Fruit fly (Drosophila melanogaster) whole organism, embryonic: ENCODE results near the gene CG9044.

Source experiments
- Bteb2 ChIP-seq: fragments of 200-800 bp; sonication (Bioruptor generic); optimal IDR thresholded peaks from 2 replicates; lab custom pipeline; 2016; ENCODE audit warnings: missing biosample characterization, missing genetic modification characterization
- CG10147 ChIP-seq: fragments of 200-800 bp; sonication (Bioruptor generic); optimal IDR thresholded peaks from 2 replicates; lab custom pipeline; 2019; ENCODE audit warnings: missing biosample characterization, mild to moderate bottlenecking, missing genetic modification characterization, moderate library complexity
- CG10209 ChIP-seq: fragments of 200-800 bp; sonication (Bioruptor generic); optimal IDR thresholded peaks from 3 replicates; lab custom pipeline; 2017; ENCODE audit warnings: missing biosample characterization, mild to moderate bottlenecking, missing genetic modification characterization, missing genetic modification reagents
- CG10543 ChIP-seq: fragments of 200-800 bp; sonication (Bioruptor generic); optimal IDR thresholded peaks from 3 replicates; lab custom pipeline; 2017; ENCODE audit warnings: missing biosample characterization, mild to moderate bottlenecking, missing genetic modification characterization, moderate library complexity
- CG11504 ChIP-seq: fragments of 200-800 bp; sonication (Bioruptor generic); optimal IDR thresholded peaks from 3 replicates; lab custom pipeline; 2019; ENCODE audit warnings: missing biosample characterization, mild to moderate bottlenecking, missing genetic modification characterization, moderate library complexity
- CG12659 ChIP-seq: fragments of 200-800 bp; sonication (Bioruptor generic); optimal IDR thresholded peaks from 3 replicates; lab custom pipeline; 2017; ENCODE audit warnings: mild to moderate bottlenecking, missing biosample characterization, missing genetic modification reagents, missing genetic modification characterization
- CG15269 ChIP-seq: fragments of 200-800 bp; sonication (Bioruptor generic); optimal IDR thresholded peaks from 2 replicates; lab custom pipeline; 2018; ENCODE audit warnings: missing biosample characterization, mild to moderate bottlenecking, missing genetic modification characterization, moderate library complexity
- CG2678 ChIP-seq: fragments of 200-800 bp; sonication (Bioruptor generic); optimal IDR thresholded peaks from 3 replicates; lab custom pipeline; 2019; ENCODE audit warnings: missing biosample characterization, mild to moderate bottlenecking, missing genetic modification characterization, moderate library complexity
- CG4404 ChIP-seq: fragments of 200-800 bp; sonication (Bioruptor generic); IDR thresholded peaks from 2 replicates; pipeline ENCODE4 v1.3.6; 2022; ENCODE audit warnings: missing biosample characterization, missing genetic modification characterization
- CG6765 ChIP-seq: fragments of 200-800 bp; sonication (Bioruptor generic); optimal IDR thresholded peaks from 3 replicates; lab custom pipeline; 2017; ENCODE audit warnings: missing biosample characterization, mild to moderate bottlenecking, missing genetic modification characterization
- CkIIα-i1 ChIP-seq: fragments of 200-800 bp; sonication (Bioruptor generic); IDR thresholded peaks from 2 replicates; pipeline ENCODE4 v1.3.6; 2022; ENCODE audit warnings: missing biosample characterization, missing genetic modification characterization
- D ChIP-seq, 2 experiments: fragments of 200-800 bp in 1 of 2; fragments of >200 bp in 1 of 2; sonication (Bioruptor generic) in 1 of 2; optimal IDR thresholded peaks; 2 replicates in 1 of 2; 3 replicates in 1 of 2; lab custom pipeline; 2017; ENCODE audit warnings: mild to moderate bottlenecking in 1 of 2, missing biosample characterization in 1 of 2, missing genetic modification characterization in 1 of 2, missing genetic modification reagents in 1 of 2
- D19A ChIP-seq: fragments of 200-800 bp; optimal IDR thresholded peaks from 3 replicates; lab custom pipeline; 2019; ENCODE audit warnings: missing biosample characterization, mild to moderate bottlenecking, missing genetic modification characterization, moderate library complexity
- Deaf1 ChIP-seq: fragments of 200-800 bp; optimal IDR thresholded peaks from 3 replicates; lab custom pipeline; 2019; ENCODE audit warnings: missing biosample characterization, mild to moderate bottlenecking, missing genetic modification characterization, moderate library complexity
- Dek ChIP-seq: fragments of 200-800 bp; sonication (Bioruptor generic); optimal IDR thresholded peaks from 3 replicates; lab custom pipeline; 2019; ENCODE audit warnings: missing biosample characterization, mild to moderate bottlenecking, missing genetic modification characterization, moderate library complexity
- Dfd ChIP-seq, 2 experiments: fragments of >200 bp; optimal IDR thresholded peaks; 2 replicates each; lab custom pipeline; 2017; ENCODE audit warnings: missing biosample characterization in 2 of 2, missing genetic modification characterization in 2 of 2
- Ets65A ChIP-seq: fragments of 200-800 bp; sonication (Bioruptor generic); peaks from one replicate; lab custom pipeline; 2016; ENCODE audit warnings: missing biosample characterization, missing genetic modification characterization
- Ets97D ChIP-seq: fragments of 200-800 bp; sonication (Bioruptor generic); optimal IDR thresholded peaks from 3 replicates; lab custom pipeline; 2016; ENCODE audit warnings: missing biosample characterization, missing genetic modification characterization
- HLHmδ ChIP-seq: fragments of 200-800 bp; sonication (Bioruptor generic); optimal IDR thresholded peaks from 2 replicates; lab custom pipeline; 2018; ENCODE audit warnings: missing biosample characterization, mild to moderate bottlenecking, missing genetic modification characterization, moderate library complexity
- Hey ChIP-seq: fragments of 200-800 bp; sonication (Bioruptor generic); optimal IDR thresholded peaks from 3 replicates; lab custom pipeline; 2018; ENCODE audit warnings: missing biosample characterization, mild to moderate bottlenecking, missing genetic modification characterization
- Hr51 ChIP-seq, 2 experiments: fragments of 200-800 bp; sonication (Bioruptor generic); optimal IDR thresholded peaks; 2 replicates in 1 of 2; 3 replicates in 1 of 2; lab custom pipeline; 2016 to 2018; ENCODE audit warnings: missing biosample characterization in 2 of 2, missing genetic modification characterization in 2 of 2, mild to moderate bottlenecking in 1 of 2, moderate library complexity in 1 of 2
- Kr ChIP-seq: fragments of 200-800 bp; sonication (Bioruptor generic); optimal IDR thresholded peaks from 2 replicates; lab custom pipeline; 2017; ENCODE audit warnings: missing biosample characterization, mild to moderate bottlenecking, missing genetic modification characterization
- Lim3 ChIP-seq: fragments of 200-800 bp; sonication (Bioruptor generic); IDR thresholded peaks from 2 replicates; pipeline ENCODE4 v1.3.6; 2022; ENCODE audit warnings: missing biosample characterization, missing genetic modification characterization
- Med ChIP-seq: fragments of 200-800 bp; sonication (Bioruptor generic); peaks from one replicate; lab custom pipeline; 2016; ENCODE audit warnings: missing biosample characterization, missing genetic modification characterization, mild to moderate bottlenecking, inconsistent platforms, moderate library complexity
- NC2β ChIP-seq: fragments of 200-800 bp; sonication (Bioruptor generic); optimal IDR thresholded peaks from 2 replicates; lab custom pipeline; 2016; ENCODE audit warnings: missing biosample characterization, missing genetic modification characterization
- Nf-YC ChIP-seq: fragments of 200-800 bp; optimal IDR thresholded peaks from 3 replicates; lab custom pipeline; 2019; ENCODE audit warnings: missing biosample characterization, mild to moderate bottlenecking, missing genetic modification characterization, moderate library complexity
- Side ChIP-seq: fragments of 200-800 bp; sonication (Bioruptor generic); optimal IDR thresholded peaks from 2 replicates; lab custom pipeline; 2016; ENCODE audit warnings: missing biosample characterization, missing genetic modification characterization
- YL-1 ChIP-seq: fragments of 200-800 bp; sonication (Bioruptor generic); optimal IDR thresholded peaks from 3 replicates; lab custom pipeline; 2017; ENCODE audit warnings: missing biosample characterization, mild to moderate bottlenecking, missing genetic modification characterization
- abd-A ChIP-seq: fragments of 200-800 bp; sonication (Bioruptor generic); optimal IDR thresholded peaks from 3 replicates; lab custom pipeline; 2019; ENCODE audit warnings: missing biosample characterization, mild to moderate bottlenecking, missing genetic modification characterization, moderate library complexity
- bab2 ChIP-seq: fragments of 200-800 bp; sonication (Bioruptor generic); optimal IDR thresholded peaks from 2 replicates; lab custom pipeline; 2016; ENCODE audit warnings: missing biosample characterization, missing genetic modification characterization
- crp ChIP-seq, 2 experiments: fragments of 200-800 bp; sonication (Bioruptor generic); optimal IDR thresholded peaks; 2 replicates in 1 of 2; 3 replicates in 1 of 2; lab custom pipeline; 2017; ENCODE audit warnings: missing biosample characterization in 2 of 2, missing genetic modification characterization in 2 of 2, mild to moderate bottlenecking in 1 of 2, moderate library complexity in 1 of 2
- ewg ChIP-seq: fragments of 200-800 bp; sonication (Bioruptor generic); optimal IDR thresholded peaks from 3 replicates; lab custom pipeline; 2017; ENCODE audit warnings: mild to moderate bottlenecking, missing biosample characterization, missing genetic modification reagents, missing genetic modification characterization
- exex ChIP-seq: fragments of 200-800 bp; sonication (Bioruptor generic); optimal IDR thresholded peaks from 4 replicates; lab custom pipeline; 2018; ENCODE audit warnings: missing biosample characterization, mild to moderate bottlenecking, missing genetic modification characterization, moderate library complexity
- ftz-f1 ChIP-seq: fragments of 200-800 bp; sonication (Bioruptor generic); optimal IDR thresholded peaks from 2 replicates; lab custom pipeline; 2016; ENCODE audit warnings: missing biosample characterization, missing genetic modification characterization
- gsb-n ChIP-seq: fragments of 200-800 bp; sonication (Bioruptor generic); optimal IDR thresholded peaks from 3 replicates; lab custom pipeline; 2018; ENCODE audit warnings: missing biosample characterization, mild to moderate bottlenecking, missing genetic modification characterization
- kay ChIP-seq: fragments of 200-800 bp; sonication (Bioruptor generic); optimal IDR thresholded peaks from 2 replicates; lab custom pipeline; 2016; ENCODE audit warnings: missing biosample characterization, missing genetic modification characterization
- lilli ChIP-seq: fragments of 200-800 bp; sonication (Bioruptor generic); optimal IDR thresholded peaks from 3 replicates; lab custom pipeline; 2016; ENCODE audit warnings: missing biosample characterization, missing genetic modification characterization
- nom ChIP-seq: fragments of 200-800 bp; sonication (Bioruptor generic); optimal IDR thresholded peaks from 2 replicates; lab custom pipeline; 2017; ENCODE audit warnings: missing biosample characterization, missing genetic modification characterization, mild to moderate bottlenecking, moderate library complexity, missing genetic modification reagents
- onecut ChIP-seq: fragments of 200-800 bp; sonication (Bioruptor generic); IDR thresholded peaks from 2 replicates; pipeline ENCODE4 v1.3.6; 2022; ENCODE audit warnings: missing biosample characterization, missing genetic modification characterization
- pho ChIP-seq: fragments of 200-800 bp; sonication (Bioruptor generic); optimal IDR thresholded peaks from 2 replicates; lab custom pipeline; 2016; ENCODE audit warnings: missing biosample characterization, missing genetic modification characterization
- pnt ChIP-seq: fragments of 200-800 bp; sonication (Bioruptor generic); optimal IDR thresholded peaks from 3 replicates; lab custom pipeline; 2016; ENCODE audit warnings: missing biosample characterization, missing genetic modification characterization
- pros ChIP-seq: fragments of 200-800 bp; sonication (Bioruptor generic); optimal IDR thresholded peaks from 3 replicates; lab custom pipeline; 2019; ENCODE audit warnings: missing biosample characterization, mild to moderate bottlenecking, missing genetic modification characterization, moderate library complexity
- scrt ChIP-seq: fragments of 200-800 bp; sonication (Bioruptor generic); optimal IDR thresholded peaks from 2 replicates; lab custom pipeline; 2018; ENCODE audit warnings: missing biosample characterization, mild to moderate bottlenecking, missing genetic modification characterization, moderate library complexity
- sens ChIP-seq: fragments of 200-800 bp; sonication (Bioruptor generic); peaks from one replicate; lab custom pipeline; 2016; ENCODE audit warnings: missing biosample characterization, missing genetic modification characterization
- sug ChIP-seq: fragments of 200-800 bp; optimal IDR thresholded peaks from 2 replicates; lab custom pipeline; 2019; ENCODE audit warnings: missing biosample characterization, mild to moderate bottlenecking, missing genetic modification characterization, moderate library complexity
- trem ChIP-seq: fragments of 200-800 bp; optimal IDR thresholded peaks from 3 replicates; lab custom pipeline; 2019; ENCODE audit warnings: missing biosample characterization, mild to moderate bottlenecking, missing genetic modification characterization, moderate library complexity
- twi ChIP-seq: fragments of 200-800 bp; optimal IDR thresholded peaks from 2 replicates; lab custom pipeline; 2019; ENCODE audit warnings: missing biosample characterization, mild to moderate bottlenecking, missing genetic modification characterization, moderate library complexity
- wek ChIP-seq: fragments of 200-800 bp; sonication (Bioruptor generic); optimal IDR thresholded peaks from 3 replicates; lab custom pipeline; 2018; ENCODE audit warnings: missing biosample characterization, mild to moderate bottlenecking, missing genetic modification characterization, moderate library complexity
- yki ChIP-seq: fragments of >200 bp; optimal IDR thresholded peaks from 3 replicates; lab custom pipeline; 2018

CG9044 gene

dm6 chr2L:5977070-5977728, 27.9 kb downstream of the CG9044 start (continued):
- no peak for TF ChIP-seq CG15269 (tag; lab: Kevin White, UChicago)
- TF ChIP-seq Nf-YC (tag; lab: Kevin White, UChicago), result peak; percentile 56
- peak; percentile 60 for TF ChIP-seq sug (tag; lab: Kevin White, UChicago)
- peak; percentile 19 for TF ChIP-seq pho (GFP tag; lab: Kevin White, UChicago)
- TF ChIP-seq scrt (GFP tag; lab: Kevin White, UChicago), result peak; percentile 1
- TF ChIP-seq trem (tag; lab: Kevin White, UChicago), result peak; percentile 98
- TF ChIP-seq Dek, result peak; percentile 1
- TF ChIP-seq lilli (GFP tag; lab: Kevin White, UChicago), result peak; percentile 7
- peak; percentile 86 for TF ChIP-seq Med (GFP tag; lab: Kevin White, UChicago)
- peak; percentile 85 for TF ChIP-seq ftz-f1
- TF ChIP-seq CkIIα-i1 (GFP tag; lab: Robert Waterston, UW), result no peak
- TF ChIP-seq bab2 (GFP tag; lab: Kevin White, UChicago), result peak; percentile 14
- peak; percentile 37 for TF ChIP-seq ewg (GFP tag; lab: Kevin White, UChicago)
- peak; percentile 38 for TF ChIP-seq Ets65A (GFP tag; lab: Kevin White, UChicago)
- TF ChIP-seq twi (tag; lab: Kevin White, UChicago), result peak; percentile 79
- no peak for TF ChIP-seq D (optimal IDR thresholded peaks at IDR 0.05; lab: Kevin White, UChicago)
- peak; percentile 37 for TF ChIP-seq D (GFP tag; optimal IDR thresholded peaks at IDR 0.05; lab: Kevin White, UChicago)
- peak; percentile 74 for TF ChIP-seq sens (GFP tag; lab: Kevin White, UChicago)
- no peak for TF ChIP-seq CG4404 (GFP tag; lab: Robert Waterston, UW)
- peak; percentile 42 for TF ChIP-seq exex
- no peak for TF ChIP-seq Ets97D
- peak; percentile 88 for TF ChIP-seq abd-A (tag; lab: Kevin White, UChicago)
- no peak for TF ChIP-seq HLHmδ
- TF ChIP-seq Deaf1 (tag; lab: Kevin White, UChicago), result peak; percentile 64
- TF ChIP-seq Lim3 (GFP tag; lab: Robert Waterston, UW), result no peak
- TF ChIP-seq pnt, result no peak
- peak in 1 of 2 experiments; percentile 75 for TF ChIP-seq crp (GFP tag; optimal IDR thresholded peaks at IDR 0.05; lab: Kevin White, UChicago)
- TF ChIP-seq D19A (tag; lab: Kevin White, UChicago), result no peak
- peak; percentile 51 for TF ChIP-seq CG10543 (GFP tag; lab: Kevin White, UChicago)
- peak; percentile 42 for TF ChIP-seq Side (GFP tag; lab: Kevin White, UChicago)
- TF ChIP-seq nom (GFP tag; lab: Kevin White, UChicago), result peak; percentile 67
- peak; percentile 27 for TF ChIP-seq CG2678
- TF ChIP-seq Bteb2 (GFP tag; lab: Kevin White, UChicago), result no peak
- 0 out of 2 replicates have a peak, but pooled peaks have one; percentile 3 for TF ChIP-seq onecut
- TF ChIP-seq Kr, result peak; percentile 3
- TF ChIP-seq CG10147 (GFP tag; lab: Kevin White, UChicago), result peak; percentile 33
- TF ChIP-seq gsb-n (tag; lab: Kevin White, UChicago), result no peak
- peak; percentile 22 for TF ChIP-seq CG12659 (GFP tag; lab: Kevin White, UChicago)
- no peak for TF ChIP-seq Dfd (GFP tag; optimal IDR thresholded peaks at IDR 0.05; lab: Kevin White, UChicago)
- TF ChIP-seq wek (GFP tag; lab: Kevin White, UChicago), result peak; percentile 15
- peak; percentile 51 for TF ChIP-seq Hey (tag; lab: Kevin White, UChicago)
- peak; percentile 58 for TF ChIP-seq CG6765 (GFP tag; lab: Kevin White, UChicago)
- peak; percentile 48 for TF ChIP-seq kay (GFP tag; lab: Kevin White, UChicago)
- TF ChIP-seq YL-1 (GFP tag; lab: Kevin White, UChicago), result peak; percentile 10
- peak; percentile 5 for TF ChIP-seq CG10209 (GFP tag; lab: Kevin White, UChicago)
- peak; percentile 2 for TF ChIP-seq CG11504 (tag; lab: Kevin White, UChicago)
- TF ChIP-seq NC2β (GFP tag; lab: Kevin White, UChicago), result peak; percentile 1
- peak in 1 of 2 experiments; percentile 32 for TF ChIP-seq Hr51 (GFP tag; optimal IDR thresholded peaks at IDR 0.05; lab: Kevin White, UChicago)
- TF ChIP-seq yki, result peak; percentile 19
- TF ChIP-seq pros (GFP tag; lab: Kevin White, UChicago), result peak; percentile 97
